Fruit fly (Drosophila melanogaster) whole organism: ENCODE measurements around the gene CG14143.

ENCODE experiments used
- CG8478 ChIP-seq: fragments of >200 bp; optimal IDR thresholded peaks from 2 replicates; lab custom pipeline; 2018; ENCODE audit warnings: inconsistent platforms
- Dll ChIP-seq: fragments of >200 bp; optimal IDR thresholded peaks from 2 replicates; lab custom pipeline; 2017
- EcR ChIP-seq, 2 experiments: fragments of >200 bp; optimal IDR thresholded peaks; 2 replicates each; lab custom pipeline; 2017; ENCODE audit warnings: missing biosample characterization in 2 of 2, missing genetic modification characterization in 2 of 2, missing genetic modification reagents in 2 of 2
- pan ChIP-seq: fragments of >200 bp; optimal IDR thresholded peaks from 2 replicates; lab custom pipeline; 2017
- psq ChIP-seq: fragments of >200 bp; optimal IDR thresholded peaks from 2 replicates; lab custom pipeline; 2017
- usp ChIP-seq: fragments of >200 bp; optimal IDR thresholded peaks from 2 replicates; lab custom pipeline; 2017; ENCODE audit warnings: missing biosample characterization, missing genetic modification characterization, mixed read lengths

CG14143 gene

DNA sequence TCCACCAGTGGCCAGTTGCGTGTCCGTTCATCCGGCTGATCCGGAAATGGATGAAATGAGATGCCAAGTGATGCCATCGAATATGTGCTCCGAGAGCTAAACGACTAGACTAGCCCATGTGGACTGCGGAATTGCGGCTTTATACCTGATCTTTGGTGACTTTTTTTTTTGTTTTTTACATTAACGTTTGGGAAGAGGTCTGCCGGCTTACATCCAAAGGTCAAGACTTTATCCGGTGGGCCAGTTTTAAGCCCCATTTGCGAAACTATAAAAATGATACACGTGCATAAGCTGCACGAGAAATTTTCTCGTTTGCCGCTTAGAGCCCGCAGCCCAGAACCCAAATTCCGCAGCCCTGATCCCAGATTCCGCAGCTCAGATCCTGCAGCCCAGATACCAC lies 31.9 kb upstream of the CG14143 start, which contains the start of gene Elo68alpha:
Gene Elo68alpha, minus strand, starts transcription at position 101 of the 400 bp plus-strand sequence.
- no peak for TF ChIP-seq CG8478
- TF ChIP-seq pan (lab: Kevin White, UChicago): no peak
- no peak for TF ChIP-seq psq (lab: Kevin White, UChicago)
- TF ChIP-seq Dll: no peak
- TF ChIP-seq usp (GFP tag; lab: Kevin White, UChicago): no peak
- no peak for TF ChIP-seq EcR (GFP tag; optimal IDR thresholded peaks at IDR 0.05; lab: Kevin White, UChicago)

DNA sequence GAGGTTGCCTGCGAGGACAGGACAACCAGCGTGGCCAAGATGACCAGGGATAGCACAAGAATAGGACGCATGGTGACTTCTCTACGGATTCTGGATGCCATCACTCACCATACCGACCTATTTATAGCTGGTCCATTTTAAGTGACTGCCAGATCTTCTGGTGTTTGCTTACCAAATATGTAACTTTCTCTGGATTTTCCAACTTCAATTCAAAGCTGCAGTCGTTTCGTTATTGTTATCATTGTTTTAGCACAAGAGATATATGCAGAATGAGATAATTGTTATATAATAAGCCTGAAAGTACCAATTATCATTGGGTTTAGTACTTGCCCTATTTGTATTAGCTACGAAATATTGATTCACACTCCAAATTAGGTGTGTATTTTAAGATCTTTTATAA lies 31.0 kb upstream of the CG14143 start, which contains the start of gene CG32071:
Gene CG32071, minus strand, starts transcription at position 101 of the 400 bp plus-strand sequence.
- no peak for TF ChIP-seq EcR (GFP tag; optimal IDR thresholded peaks at IDR 0.05; lab: Kevin White, UChicago)
- no peak for TF ChIP-seq pan (lab: Kevin White, UChicago)
- no peak for TF ChIP-seq psq (lab: Kevin White, UChicago)
- TF ChIP-seq CG8478: no peak
- no peak for TF ChIP-seq usp (GFP tag; lab: Kevin White, UChicago)
- TF ChIP-seq Dll: no peak

DNA sequence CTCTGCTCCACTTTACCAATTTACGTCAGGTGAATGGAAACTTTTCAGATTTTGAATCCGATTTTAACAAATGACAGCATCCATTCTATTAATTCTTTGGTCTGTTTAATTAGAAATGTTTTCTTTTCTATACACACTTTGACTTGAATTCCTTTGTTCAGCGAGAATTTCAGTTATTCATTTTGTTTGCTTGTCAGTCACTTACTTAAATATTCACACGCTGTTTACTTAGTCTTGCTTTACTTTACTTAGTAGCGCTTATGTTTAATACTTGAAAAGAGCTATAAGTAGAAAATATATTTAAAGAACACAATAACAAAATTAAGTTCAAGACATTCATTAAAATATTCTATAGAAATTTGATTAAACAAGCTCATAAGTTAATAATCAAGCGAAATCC lies 27.4 kb upstream of the CG14143 start, which contains the start of gene CG32073:
Gene CG32073, minus strand, starts transcription at position 151 of the 400 bp plus-strand sequence.
- TF ChIP-seq pan (lab: Kevin White, UChicago): no peak
- no peak for TF ChIP-seq Dll
- TF ChIP-seq usp (GFP tag; lab: Kevin White, UChicago): no peak
- TF ChIP-seq EcR (GFP tag; optimal IDR thresholded peaks at IDR 0.05; lab: Kevin White, UChicago): no peak
- TF ChIP-seq psq (lab: Kevin White, UChicago): no peak
- TF ChIP-seq CG8478: no peak

DNA sequence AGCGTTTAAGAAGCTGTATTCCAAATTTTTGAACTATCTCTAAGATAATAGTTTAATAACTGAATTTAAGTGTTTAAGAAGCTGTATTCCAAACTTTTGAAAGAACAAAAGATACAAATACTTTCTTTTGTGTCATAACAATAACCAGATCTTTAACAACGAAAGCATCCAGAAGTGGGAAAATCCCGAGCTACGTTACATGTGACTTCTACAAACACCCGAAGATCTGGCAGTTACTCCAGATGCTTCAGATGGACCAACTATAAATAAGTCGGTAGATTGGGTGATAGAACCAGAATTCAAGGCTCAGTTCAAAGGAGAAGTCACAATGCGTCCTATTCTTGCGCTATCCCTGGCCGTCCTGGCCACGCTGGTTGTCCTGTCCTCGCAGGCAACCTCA lies 26.9 kb upstream of the CG14143 start, which contains the start of gene CG12522:
Gene CG12522, plus strand, starts transcription at position 301 of the 400 bp plus-strand sequence.
- TF ChIP-seq Dll (no peak), EcR (GFP tag; optimal IDR thresholded peaks at IDR 0.05; lab: Kevin White, UChicago) (no peak), pan (lab: Kevin White, UChicago) (no peak), usp (GFP tag; lab: Kevin White, UChicago) (no peak), CG8478 (no peak), psq (lab: Kevin White, UChicago) (no peak)

DNA sequence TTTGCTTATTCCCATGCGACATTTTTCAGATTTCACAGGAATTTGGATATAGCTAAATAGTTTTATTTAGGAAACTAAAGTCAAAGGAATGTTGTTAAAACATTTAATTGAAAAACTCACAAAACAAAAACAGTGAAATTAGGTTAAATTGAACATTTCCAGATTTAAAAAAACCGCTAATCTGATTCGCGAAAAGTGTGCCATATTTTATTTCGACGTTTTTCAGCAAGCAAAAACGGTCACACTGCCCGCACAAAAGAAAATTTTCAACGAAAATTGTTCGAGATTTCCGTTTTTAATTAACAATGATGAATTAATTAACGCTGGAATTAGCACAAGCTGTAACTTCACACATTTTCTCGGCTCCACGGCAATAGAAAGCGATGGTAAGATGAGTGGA lies 25.3 kb upstream of the CG14143 start, which contains the start of the genes CG34012 and emei:
Gene CG34012, minus strand, starts transcription at position 52 of the 400 bp plus-strand sequence.
Gene emei, plus strand, starts transcription at position 237 of the 400 bp plus-strand sequence.
- no peak for TF ChIP-seq pan (lab: Kevin White, UChicago)
- TF ChIP-seq CG8478: no peak
- no peak for TF ChIP-seq usp (GFP tag; lab: Kevin White, UChicago)
- TF ChIP-seq Dll: no peak

DNA sequence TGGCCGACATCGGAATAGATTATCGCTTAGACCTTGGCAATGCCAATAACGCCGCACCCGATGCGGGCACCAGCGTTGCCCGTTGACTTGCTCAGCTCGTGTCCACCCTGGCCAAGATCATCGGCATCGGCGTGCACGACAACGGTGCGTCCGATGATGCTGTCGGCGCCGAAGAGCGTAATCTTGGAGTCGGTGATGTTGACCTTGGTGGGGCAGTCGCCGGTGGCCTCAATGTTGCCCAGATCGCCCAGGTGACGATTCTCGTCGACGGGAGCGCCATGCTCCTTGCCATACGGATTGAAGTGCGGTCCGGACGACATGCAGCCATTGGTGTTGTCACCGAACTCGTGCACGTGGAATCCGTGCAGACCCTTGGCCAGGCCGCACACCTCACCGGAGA lies 22.4 kb upstream of the CG14143 start:
- TF ChIP-seq psq (lab: Kevin White, UChicago): no peak
- TF ChIP-seq usp (GFP tag; lab: Kevin White, UChicago): no peak

DNA sequence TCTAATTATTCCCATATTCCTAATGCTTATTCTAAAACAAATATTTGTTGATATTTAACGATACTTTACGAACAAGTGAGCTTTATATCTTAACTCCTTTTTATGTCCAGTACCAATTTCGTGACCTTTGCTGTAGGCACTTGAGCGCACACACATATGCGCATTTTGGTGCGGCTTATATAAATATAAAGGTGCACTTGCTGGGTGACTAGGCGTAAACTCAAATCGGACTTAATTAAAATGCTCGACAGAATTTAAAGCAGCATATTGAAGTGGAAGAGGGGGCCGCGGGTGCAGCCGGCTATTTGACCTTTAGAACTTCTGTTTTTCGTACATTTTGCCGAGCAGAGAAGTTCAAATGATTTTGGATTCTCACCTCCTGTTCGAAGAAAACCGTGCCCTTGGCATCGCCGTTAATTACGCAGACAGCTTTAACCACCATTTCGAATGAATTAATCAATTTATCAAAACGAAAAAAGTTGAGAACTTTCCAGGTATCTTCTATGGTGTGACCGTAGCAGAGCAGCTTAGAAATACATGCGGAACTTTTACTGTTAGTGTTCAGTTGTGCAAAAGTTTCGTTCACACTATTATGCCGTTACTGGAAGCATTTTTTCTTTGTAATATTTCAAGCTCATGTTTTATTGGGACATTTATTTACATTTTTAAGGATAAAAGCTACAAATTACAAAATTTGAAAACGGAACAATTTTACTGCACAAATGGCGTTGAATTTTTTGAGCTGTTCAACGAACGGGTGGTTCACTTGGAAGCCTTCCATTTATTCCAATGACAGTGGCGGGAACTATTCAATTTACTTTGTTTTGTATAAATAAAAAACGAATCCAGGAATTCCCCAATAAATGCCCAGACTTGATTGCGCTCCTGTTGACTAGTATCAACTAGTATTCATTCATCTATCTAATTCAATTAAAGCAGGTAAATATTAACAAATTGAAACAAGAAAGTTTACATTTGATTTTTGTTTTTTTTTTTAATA lies 21.3 kb upstream of the CG14143 start, which contains the start of gene Sod1:
Gene Sod1, minus strand, starts transcription at position 543 of the 1,000 bp plus-strand sequence.
- TF ChIP-seq pan (lab: Kevin White, UChicago): no peak
- no peak for TF ChIP-seq usp (GFP tag; lab: Kevin White, UChicago)
- TF ChIP-seq CG8478: no peak
- no peak for TF ChIP-seq psq (lab: Kevin White, UChicago)
- TF ChIP-seq Dll: no peak
- no peak for TF ChIP-seq EcR (GFP tag; optimal IDR thresholded peaks at IDR 0.05; lab: Kevin White, UChicago)

DNA sequence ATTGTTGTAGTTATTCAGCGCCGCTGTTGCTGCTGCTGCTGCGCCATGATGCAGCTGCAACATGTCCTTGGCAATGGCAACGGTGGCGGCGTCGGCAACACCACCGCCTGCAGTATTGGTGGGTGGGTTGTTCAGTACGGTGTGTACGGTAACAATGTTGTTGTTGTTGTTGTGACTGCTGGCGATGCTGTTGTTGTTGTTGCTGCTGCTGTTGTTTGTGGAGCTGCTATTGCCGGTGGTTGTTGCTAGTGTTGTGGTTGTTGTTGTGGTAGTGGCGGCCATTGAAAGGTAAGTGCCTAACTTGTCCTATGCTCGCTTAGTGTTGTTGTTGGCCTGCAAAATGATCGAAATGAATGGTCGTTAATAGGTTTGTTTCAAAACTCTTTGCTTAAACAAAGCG lies 17.1 kb upstream of the CG14143 start:
- TF ChIP-seq Dll: no peak
- no peak for TF ChIP-seq pan (lab: Kevin White, UChicago)
- TF ChIP-seq CG8478: no peak
- no peak for TF ChIP-seq usp (GFP tag; lab: Kevin White, UChicago)
- no peak for TF ChIP-seq EcR (GFP tag; optimal IDR thresholded peaks at IDR 0.05; lab: Kevin White, UChicago)
- TF ChIP-seq psq (lab: Kevin White, UChicago): no peak

DNA sequence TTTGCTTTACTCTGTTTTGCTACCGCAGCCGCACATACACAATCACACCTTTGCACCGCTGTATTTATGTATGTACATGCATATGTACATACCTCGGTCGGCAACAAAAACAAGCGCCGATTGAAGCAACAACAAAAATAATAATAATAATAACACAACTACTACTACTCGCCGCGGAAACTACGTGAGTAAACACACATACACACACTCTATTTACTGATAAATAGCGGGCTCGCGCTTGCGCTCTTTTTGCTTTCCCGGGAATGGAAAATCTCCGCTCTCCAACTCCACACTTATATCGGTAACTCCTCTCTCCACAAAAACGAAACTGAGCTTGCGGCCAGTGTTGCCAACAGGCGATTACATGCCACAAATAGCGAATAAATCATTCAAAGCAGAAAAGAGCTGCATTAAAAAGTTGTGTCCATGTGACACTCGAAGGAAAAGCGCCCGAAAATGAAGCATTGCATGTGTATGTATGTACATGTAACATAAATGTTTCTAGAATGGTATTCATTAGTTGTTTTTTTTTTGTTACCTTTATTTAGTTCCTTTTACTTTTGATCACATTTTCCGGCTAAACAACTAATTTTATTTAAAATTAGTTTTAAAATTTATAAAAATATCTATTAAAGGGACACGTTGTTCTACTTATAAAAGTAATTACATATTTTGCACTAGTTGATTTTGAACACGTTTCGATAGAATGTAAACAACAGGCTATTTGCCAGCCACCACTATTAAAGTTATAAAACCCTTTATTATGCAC lies 16.0 kb upstream of the CG14143 start:
- TF ChIP-seq EcR (GFP tag; optimal IDR thresholded peaks at IDR 0.05; lab: Kevin White, UChicago) (no peak), psq (lab: Kevin White, UChicago) (no peak), CG8478 (no peak), pan (lab: Kevin White, UChicago) (no peak), usp (GFP tag; lab: Kevin White, UChicago) (no peak), Dll (peak; percentile 22)

DNA sequence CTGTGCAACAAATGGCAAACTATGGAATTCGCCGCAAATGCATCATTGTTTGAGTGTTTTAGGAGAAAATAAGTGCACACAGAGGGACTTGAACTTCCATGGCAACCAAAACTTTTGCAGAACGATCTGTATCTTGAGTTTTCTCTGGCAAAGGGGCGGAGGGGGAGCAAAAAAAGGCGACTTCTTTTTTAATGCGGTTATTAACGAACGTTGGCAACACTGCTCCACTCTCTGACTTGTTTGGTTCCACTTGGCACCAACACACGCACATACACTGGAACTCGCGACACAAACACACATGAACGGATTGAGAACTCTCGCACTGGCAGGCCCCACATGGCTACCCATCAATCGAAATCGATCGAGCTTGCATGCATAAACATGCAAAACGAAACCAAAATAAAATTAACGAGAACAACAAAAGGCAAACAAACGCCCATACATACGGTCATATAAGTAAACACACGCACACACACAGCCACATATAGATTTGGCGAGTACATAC lies 15.3 kb upstream of the CG14143 start:
- TF ChIP-seq Dll (no peak), pan (lab: Kevin White, UChicago) (no peak), psq (lab: Kevin White, UChicago) (no peak), EcR (GFP tag; optimal IDR thresholded peaks at IDR 0.05; lab: Kevin White, UChicago) (no peak), CG8478 (no peak), usp (GFP tag; lab: Kevin White, UChicago) (no peak)

DNA sequence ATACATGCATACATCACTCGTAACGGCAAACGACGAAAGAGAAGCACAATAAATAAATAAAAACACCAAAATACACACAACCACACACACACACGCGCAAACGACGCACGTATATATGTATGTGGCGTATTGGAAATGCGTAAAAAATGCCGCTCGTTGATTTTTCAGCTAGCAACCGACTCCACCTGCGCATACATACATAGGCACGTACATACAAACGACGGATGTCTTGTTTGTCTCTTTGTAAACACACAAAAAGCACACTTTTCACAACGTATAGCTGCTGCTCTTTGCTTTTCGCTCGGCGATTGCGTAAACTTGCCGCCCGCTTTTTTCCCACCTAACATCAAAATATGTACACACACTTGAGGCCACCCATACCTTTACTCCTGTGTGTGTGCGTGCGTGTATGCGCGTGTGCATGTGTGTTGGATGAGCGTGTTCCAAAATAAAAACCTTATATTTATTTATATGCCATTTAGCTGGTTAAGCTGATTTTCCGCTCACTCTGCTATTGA lies 14.8 kb upstream of the CG14143 start:
- no peak for TF ChIP-seq EcR (GFP tag; optimal IDR thresholded peaks at IDR 0.05; lab: Kevin White, UChicago)
- TF ChIP-seq CG8478: no peak
- no peak for TF ChIP-seq psq (lab: Kevin White, UChicago)
- TF ChIP-seq usp (GFP tag; lab: Kevin White, UChicago): no peak
